Worm (Caenorhabditis elegans): Measurements from ENCODE around the gene gcy-15.
"Not testable (repeated sequence)": the region's sequence is repeated elsewhere in the genome, so short reads cannot be mapped to it uniquely, and the experiment has no call there.

The gcy-15 gene

DNA sequence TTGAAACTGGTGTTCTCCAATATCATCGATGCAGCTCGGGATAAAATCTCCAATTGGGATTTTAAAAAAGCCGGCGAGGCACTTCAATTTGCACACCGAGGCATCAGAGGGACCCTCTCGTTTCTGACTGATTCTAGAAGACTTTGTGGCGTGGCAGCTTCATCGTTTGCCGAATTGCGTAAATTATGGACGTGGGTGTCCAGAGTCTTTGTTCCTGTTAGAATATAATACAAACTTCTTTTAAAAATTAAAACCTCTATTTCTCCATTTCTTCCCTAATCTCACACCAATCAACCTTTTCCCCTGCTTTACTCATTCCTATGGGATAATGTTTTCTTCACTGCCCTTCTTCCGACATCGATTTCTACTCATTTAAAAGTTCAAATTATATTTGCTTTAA, 13.5 kb upstream of the gcy-15 start, which contains the start of gene ZC239.5:
Gene ZC239.5 (plus strand): TSS at position 301 of the 400 bp plus-strand sequence.
- no peak for TF ChIP-seq unc-62 (GFP tag; optimal IDR thresholded peaks at IDR 0.05)

DNA sequence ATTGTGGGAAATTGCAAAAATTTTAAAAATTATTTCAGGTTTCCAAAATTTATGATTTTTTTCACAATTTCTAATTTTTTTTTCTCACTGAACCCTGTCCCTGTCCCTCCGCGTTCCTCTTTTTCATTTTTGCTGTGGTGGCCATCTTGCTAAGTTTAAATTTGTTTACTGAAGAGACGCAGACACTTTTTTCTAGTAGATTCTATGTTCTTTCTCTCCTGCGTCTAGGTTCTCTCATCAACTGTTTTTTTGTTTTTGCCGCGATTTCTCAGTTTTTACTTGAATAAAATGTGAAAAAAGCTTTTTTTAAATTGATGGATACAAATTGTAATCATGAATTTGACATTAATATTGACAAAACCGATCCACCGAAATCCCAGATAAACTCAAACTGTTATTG, 12.4 kb upstream of the gcy-15 start, which contains the start of gene ZC239.6:
Gene ZC239.6 (plus strand): TSS at position 381 of the 400 bp plus-strand sequence.
- no peak for TF ChIP-seq unc-62 (GFP tag; optimal IDR thresholded peaks at IDR 0.05)

DNA sequence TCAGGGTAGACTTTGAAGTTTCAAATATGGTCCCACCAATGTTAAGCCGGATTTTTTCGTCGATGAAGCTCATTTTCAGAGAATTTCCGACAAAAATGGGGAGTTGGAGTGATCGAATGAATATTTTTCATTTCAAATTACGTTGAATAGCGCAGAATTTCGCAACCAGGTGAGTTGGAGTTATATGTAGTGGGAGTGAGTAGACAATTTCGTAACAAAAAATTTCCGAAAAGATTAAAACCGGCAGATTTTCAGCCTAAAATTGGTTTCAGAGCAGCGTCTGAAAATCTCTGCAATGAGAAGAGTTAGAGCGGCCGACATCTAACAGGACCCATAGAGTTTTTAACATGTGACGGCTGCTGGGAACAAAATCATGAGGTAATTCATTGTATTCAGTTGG, 11.8 kb upstream of the gcy-15 start, which contains the start of gene sdz-35:
Gene sdz-35 (minus strand): TSS at position 101 of the 400 bp plus-strand sequence.
- no peak for TF ChIP-seq unc-62 (GFP tag; optimal IDR thresholded peaks at IDR 0.05)

DNA sequence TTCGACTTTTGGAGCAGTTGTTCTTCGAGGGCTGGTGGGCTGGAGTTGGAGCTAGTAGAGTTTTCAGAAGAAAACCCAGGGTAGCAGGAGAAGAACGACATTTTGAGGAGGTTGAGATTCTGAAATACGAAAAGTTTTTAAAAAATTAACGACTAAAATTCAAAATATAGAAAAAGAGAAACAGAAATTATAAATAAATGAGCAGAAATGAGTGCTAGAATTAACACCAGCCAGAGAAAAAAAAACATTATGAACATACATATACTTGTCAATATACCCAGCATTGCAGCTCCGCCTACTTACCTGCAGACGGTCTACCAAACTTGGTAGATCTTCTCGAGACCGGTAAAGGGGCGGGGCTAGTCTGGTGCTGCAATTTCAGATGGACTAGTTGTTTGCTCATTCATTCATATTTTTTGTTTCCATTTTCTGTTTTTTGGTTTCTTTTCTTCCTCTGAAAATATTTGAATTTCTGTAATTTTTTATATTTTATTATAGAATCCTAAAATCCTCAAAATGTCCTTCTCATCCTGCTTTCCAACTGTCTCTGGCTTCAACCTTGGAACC, 9.6 kb upstream of the gcy-15 start, which contains the start of the genes ZC239.20 and ZC239.21:
Gene ZC239.20 (minus strand): TSS at position 101 of the 567 bp plus-strand sequence.
Gene ZC239.21 (plus strand): TSS at position 517 of the 567 bp plus-strand sequence.
- TF ChIP-seq unc-62 (GFP tag; optimal IDR thresholded peaks at IDR 0.05) = no peak

DNA sequence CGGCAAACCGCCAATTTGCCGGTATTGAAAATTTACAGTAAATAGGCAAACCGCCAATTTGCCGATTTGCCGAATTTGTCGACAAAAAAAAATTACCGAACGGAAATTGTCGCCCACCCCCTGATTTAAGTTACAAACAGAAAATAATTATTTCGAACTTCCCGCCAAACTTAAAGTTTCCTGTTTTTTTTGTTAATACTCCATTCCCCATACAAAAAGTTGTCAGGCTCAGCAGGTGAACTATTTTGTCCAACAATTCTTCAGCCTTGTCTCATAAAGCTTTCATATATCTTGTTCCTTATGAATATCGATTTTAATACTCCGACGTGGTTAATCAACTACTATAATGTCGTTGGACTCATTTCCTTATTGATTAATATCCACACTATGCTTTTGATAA, 6.5 kb upstream of the gcy-15 start, which contains the start of gene sri-50:
Gene sri-50 (plus strand): TSS at position 301 of the 400 bp plus-strand sequence.
- no peak for TF ChIP-seq unc-62 (GFP tag; optimal IDR thresholded peaks at IDR 0.05)

DNA sequence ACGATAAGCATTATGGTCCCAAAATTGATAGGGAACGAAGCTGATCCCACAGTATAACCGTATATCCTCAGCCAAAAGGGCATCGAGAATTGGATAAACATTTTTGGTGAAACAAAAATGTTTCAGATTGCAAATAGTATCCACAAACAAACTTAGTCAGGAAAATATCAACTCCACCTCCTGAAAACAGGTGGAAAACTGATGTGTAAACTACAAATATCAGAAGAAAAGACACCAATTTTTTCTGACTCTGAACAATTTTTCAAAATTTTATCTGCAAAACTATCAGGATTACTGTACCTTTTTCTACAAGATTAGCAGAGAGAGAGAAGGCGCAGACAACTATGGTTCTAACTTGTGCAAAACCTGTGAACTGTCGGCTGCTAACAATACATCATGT, 5.7 kb upstream of the gcy-15 start, which contains the start of gene sri-53:
Gene sri-53 (minus strand): TSS at position 101 of the 400 bp plus-strand sequence.
- TF ChIP-seq unc-62 (GFP tag; optimal IDR thresholded peaks at IDR 0.05) = no peak

DNA sequence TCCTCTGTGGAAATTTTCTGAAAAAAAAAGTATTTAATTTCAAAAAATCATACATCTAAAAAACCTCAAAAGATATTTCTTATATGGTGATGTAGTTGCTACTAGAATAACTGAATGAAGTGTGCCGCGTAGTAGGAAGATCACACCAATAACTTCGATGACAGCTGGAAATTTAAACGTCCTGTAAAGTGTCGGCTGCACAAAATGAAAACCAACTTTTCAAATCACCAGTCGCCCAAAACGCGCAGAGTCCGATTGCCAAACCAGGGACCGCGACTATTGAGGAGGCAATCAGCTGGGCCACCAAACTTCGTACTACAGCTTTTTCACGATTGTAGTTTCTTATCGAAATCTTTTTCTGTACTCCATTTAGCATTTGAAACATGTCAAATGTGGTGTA, 4.4 kb upstream of the gcy-15 start, which contains the start of gene sri-48:
Gene sri-48 (minus strand): TSS at position 101 of the 400 bp plus-strand sequence.
- TF ChIP-seq unc-62 (GFP tag; optimal IDR thresholded peaks at IDR 0.05) = not testable (repeated sequence)

DNA sequence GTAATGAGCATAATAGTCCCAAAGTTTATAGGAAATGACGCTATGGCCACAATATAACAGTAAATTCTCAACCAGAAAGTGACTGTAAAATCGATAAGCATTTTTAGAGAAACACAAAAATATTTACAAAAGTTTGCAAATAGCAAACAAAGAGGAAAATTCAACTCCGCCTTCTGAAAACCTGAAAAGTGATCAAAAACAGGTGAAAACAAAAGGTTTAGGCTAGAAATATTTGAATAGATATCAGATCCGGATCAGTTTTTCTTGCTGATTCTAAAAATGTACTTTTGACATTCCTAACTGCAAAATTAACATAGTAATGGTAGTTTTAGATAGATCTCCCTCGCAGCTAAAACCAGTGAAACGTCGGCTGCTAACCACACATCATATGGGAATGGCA, 2.1 kb upstream of the gcy-15 start, which contains the start of gene sri-51:
Gene sri-51 (minus strand): TSS at position 101 of the 400 bp plus-strand sequence.
- TF ChIP-seq unc-62 (GFP tag; optimal IDR thresholded peaks at IDR 0.05) = no peak

DNA sequence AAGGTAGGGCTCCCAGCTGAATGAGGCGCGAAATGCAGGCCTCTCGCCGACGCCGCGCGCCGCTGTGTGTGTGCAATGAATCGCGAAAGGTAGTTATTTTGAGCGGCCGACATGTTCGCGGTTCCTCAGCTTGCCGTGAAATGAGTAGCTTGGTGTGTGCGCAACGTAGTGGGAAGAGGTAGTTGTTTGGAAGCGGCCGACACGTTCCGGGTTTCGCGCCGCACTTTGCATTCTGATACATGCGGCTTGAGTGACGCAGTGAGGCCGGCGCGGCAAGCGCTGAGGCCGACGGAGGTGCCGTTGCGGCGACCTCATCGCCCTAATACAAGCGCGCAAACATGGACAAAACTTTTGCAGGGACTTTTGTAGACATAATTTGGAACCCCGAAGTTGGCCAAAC, 1.1 kb downstream of the gcy-15 start:
- no peak for TF ChIP-seq unc-62 (GFP tag; optimal IDR thresholded peaks at IDR 0.05)

DNA sequence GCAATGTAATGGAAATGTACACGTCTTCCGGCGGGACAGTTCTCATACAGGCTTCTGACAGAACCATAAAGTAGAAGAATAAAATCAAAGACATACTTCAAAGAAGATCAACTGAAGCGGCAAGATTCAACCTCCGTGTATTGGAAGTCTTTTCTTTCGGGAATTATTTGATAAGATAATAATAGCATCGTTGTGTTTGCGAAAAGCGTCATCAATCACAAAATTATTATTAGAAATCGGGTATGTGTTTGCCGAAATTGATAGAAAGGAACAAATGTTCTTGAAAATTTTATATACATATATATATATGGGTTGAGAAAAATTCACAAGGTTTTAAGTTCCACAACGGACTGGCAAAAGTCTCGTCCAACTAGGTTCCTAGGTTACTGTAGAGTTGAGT, 5.3 kb downstream of the gcy-15 start, which contains the start of gene Y27F2A.9:
Gene Y27F2A.9 (minus strand): TSS at position 101 of the 400 bp plus-strand sequence.
- TF ChIP-seq unc-62 (GFP tag; optimal IDR thresholded peaks at IDR 0.05) = not testable (repeated sequence)

DNA sequence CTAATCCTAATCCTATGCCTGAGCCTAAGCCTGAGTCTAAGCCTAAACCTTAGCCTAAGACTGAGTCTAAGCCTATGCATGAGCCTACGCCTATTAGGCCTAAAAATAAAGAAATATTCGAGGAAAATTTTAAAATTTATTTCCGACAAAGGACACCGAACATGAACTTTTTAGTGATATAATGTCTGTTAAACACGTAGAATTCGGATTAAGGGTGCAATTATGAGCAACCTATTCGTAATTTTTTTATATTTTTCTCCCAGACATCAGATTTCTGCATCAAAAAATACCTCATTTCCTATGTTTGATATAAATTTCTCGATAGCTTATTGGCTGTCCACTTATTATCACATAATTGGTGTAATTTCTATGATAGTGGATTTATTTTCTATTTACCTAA, 7.8 kb downstream of the gcy-15 start, which contains the start of gene Y27F2A.11:
Gene Y27F2A.11 (plus strand): TSS at position 301 of the 400 bp plus-strand sequence.
- TF ChIP-seq unc-62 (GFP tag; optimal IDR thresholded peaks at IDR 0.05) = not testable (repeated sequence)

DNA sequence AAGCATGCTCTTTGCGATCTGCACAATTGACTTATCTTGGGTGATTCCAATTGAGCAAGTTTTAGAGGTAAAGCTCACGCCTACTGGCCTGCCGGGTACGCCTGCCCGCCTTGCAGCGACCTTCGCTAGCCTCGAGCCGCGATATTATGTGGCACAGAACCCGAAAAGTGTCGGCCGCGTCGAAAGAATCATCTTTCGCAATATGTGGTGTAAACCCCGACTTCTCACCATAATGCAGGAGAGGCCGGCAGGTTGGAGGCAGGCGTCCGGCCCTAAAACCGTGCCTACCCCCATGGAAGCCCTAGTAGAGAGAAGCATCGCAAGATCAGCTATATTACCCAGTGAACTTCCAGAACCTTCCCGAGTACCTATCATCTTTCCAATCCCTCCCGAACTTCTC, 11.0 kb downstream of the gcy-15 start:
- no peak for TF ChIP-seq unc-62 (GFP tag; optimal IDR thresholded peaks at IDR 0.05)

DNA sequence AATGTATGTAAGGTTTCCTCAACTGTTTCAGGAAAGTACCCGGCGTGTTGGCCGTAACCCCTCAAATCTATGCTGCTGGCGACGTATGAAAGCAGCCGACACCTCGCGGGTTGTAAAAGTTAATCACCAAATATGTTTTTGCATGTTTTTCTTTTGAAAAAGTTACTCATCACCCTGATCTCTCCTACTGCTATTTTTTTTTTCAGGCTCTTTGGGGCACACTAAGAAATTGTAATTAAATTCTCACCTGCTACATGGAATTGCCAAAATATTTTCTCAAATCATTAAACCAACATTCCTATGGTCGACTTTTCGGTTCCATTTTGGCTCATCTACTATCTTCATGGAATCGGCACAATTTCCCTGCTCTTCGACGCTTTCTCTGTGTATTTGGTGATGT, 12.0 kb downstream of the gcy-15 start, which contains the start of gene sri-78:
Gene sri-78 (plus strand): TSS at position 301 of the 400 bp plus-strand sequence.
- TF ChIP-seq unc-62 (GFP tag; optimal IDR thresholded peaks at IDR 0.05) = not testable (repeated sequence)

DNA sequence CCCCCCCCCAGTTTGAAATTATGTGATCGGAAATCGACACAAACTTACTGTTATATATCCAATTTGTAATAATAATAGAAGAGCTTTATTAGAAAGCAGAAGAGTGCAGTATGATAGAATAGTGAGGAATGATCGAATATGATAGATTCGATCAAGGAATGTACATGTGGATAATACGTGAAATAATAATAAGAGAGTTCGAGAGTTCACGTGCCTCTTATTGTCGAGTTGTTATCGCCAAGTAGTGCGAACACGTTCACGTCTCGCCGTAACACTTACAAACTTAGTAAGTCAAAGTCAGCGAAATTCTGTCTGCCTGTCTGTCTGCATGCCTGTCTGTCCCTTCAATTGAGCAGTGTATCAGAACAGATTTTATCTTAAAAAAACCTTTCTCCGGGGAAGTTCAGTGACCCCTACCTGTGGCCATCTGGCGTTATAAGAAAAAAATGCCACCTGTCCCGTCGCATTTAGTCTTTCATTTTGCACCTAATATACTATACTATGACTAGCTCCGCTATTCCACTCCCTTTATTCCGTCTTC, 13.5 kb downstream of the gcy-15 start, which contains the start of the genes Y27F2A.6 and Y27F2A.8:
Gene Y27F2A.6 (minus strand): TSS at position 101 of the 541 bp plus-strand sequence.
Gene Y27F2A.8 (plus strand): TSS at position 491 of the 541 bp plus-strand sequence.
- not testable (repeated sequence) for TF ChIP-seq unc-62 (GFP tag; optimal IDR thresholded peaks at IDR 0.05)

DNA sequence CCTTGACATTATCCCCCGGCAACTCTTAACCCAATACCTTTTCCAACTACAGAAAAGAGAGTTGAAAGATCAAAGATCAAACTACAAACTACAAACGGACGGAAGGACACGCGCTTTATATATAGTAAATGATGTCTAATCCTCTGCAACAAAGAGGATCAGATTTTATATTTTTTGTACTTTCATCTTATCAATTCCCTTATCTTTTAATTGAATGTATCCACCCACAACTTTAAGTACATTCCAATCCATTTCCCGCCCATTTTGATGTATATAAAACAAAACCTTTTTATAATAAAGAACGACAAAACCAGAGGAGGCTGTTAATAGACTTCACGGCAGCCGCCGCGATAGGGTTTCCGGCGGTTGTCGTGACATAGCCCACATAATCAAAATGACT, 19.2 kb downstream of the gcy-15 start, which contains the start of gene sri-40:
Gene sri-40 (plus strand): TSS at position 301 of the 400 bp plus-strand sequence.
- not testable (repeated sequence) for TF ChIP-seq unc-62 (GFP tag; optimal IDR thresholded peaks at IDR 0.05)

DNA sequence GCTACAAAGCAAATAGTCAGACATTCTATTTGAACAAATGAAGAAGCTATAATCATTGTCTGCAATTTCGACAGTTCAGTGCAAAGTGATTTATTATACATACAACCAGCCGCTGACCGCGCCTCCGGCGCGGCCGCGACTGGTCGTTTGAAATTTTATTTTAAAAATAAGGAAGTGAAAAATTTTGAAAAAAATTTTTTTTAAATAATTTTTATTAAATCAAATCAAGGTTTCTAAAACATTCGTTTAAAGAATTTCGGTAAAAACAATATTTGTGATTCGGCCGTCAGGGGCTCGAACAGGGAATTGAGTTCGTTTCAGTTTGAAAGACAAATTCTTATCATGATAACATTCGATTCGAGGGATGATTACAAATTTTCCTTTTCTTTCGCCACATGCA, 24.7 kb downstream of the gcy-15 start, which contains the start of gene Y27F2A.10:
Gene Y27F2A.10 (minus strand): TSS at position 101 of the 400 bp plus-strand sequence.
- TF ChIP-seq unc-62 (GFP tag; optimal IDR thresholded peaks at IDR 0.05) = no peak
